Worm (Caenorhabditis elegans) whole organism, L2 larva: ENCODE data around the gene slc-9B.1.

ENCODE experiments used
- F13H6.1 ChIP-seq: sonication (generic microtip); optimal IDR thresholded peaks from 2 replicates; lab custom pipeline; 2016; ENCODE audit warnings: missing genetic modification characterization, missing compliant biosample characterization
- Y55F3AM.14 ChIP-seq: fragments of 200-800 bp; sonication (Bioruptor generic); optimal IDR thresholded peaks from 2 replicates; lab custom pipeline; 2018; ENCODE audit warnings: mild to moderate bottlenecking, missing genetic modification characterization, missing compliant biosample characterization
- alr-1 ChIP-seq: fragments of 150-350 bp; optimal IDR thresholded peaks from 2 replicates; lab custom pipeline; 2014; ENCODE audit warnings: missing biosample characterization, missing genetic modification characterization
- ama-1 ChIP-seq: fragments of 150-350 bp; optimal IDR thresholded peaks from 2 replicates; lab custom pipeline; 2018; ENCODE audit warnings: inconsistent platforms
- blmp-1 ChIP-seq: sonication (generic microtip); optimal IDR thresholded peaks from 2 replicates; lab custom pipeline; 2017; ENCODE audit warnings: missing genetic modification characterization, mild to moderate bottlenecking, missing compliant biosample characterization, antibody characterized with exemption, moderate library complexity; ENCODE audit not compliant: insufficient read depth
- ceh-16 ChIP-seq: fragments of 150-350 bp; optimal IDR thresholded peaks from 2 replicates; lab custom pipeline; 2014; ENCODE audit warnings: missing biosample characterization, missing genetic modification characterization
- ceh-82 ChIP-seq: fragments of 150-350 bp; optimal IDR thresholded peaks from 2 replicates; lab custom pipeline; 2014; ENCODE audit warnings: missing biosample characterization, missing genetic modification characterization
- crh-2 ChIP-seq: sonication (generic microtip); optimal IDR thresholded peaks from 2 replicates; lab custom pipeline; 2017; ENCODE audit warnings: missing biosample characterization, missing genetic modification characterization
- dmd-4 ChIP-seq: sonication (generic microtip); optimal IDR thresholded peaks from 2 replicates; lab custom pipeline; 2017; ENCODE audit warnings: missing biosample characterization, missing genetic modification characterization
- egl-27 ChIP-seq: sonication (generic microtip); optimal IDR thresholded peaks from 3 replicates; lab custom pipeline; 2017; ENCODE audit warnings: missing biosample characterization, missing genetic modification reagents, missing genetic modification characterization
- elt-1 ChIP-seq: fragments of 150-350 bp; optimal IDR thresholded peaks from 2 replicates; lab custom pipeline; 2014; ENCODE audit warnings: missing biosample characterization, missing genetic modification characterization
- elt-3 ChIP-seq: sonication (generic microtip); optimal IDR thresholded peaks from 2 replicates; lab custom pipeline; 2017; ENCODE audit warnings: missing biosample characterization, missing genetic modification characterization
- fos-1 ChIP-seq: fragments of 150-350 bp; optimal IDR thresholded peaks from 2 replicates; lab custom pipeline; 2014; ENCODE audit warnings: missing biosample characterization, missing genetic modification characterization
- gmeb-1 ChIP-seq: fragments of 150-350 bp; optimal IDR thresholded peaks from 2 replicates; lab custom pipeline; 2014; ENCODE audit warnings: missing biosample characterization, missing genetic modification characterization
- lin-11 ChIP-seq: fragments of 150-350 bp; sonication (generic microtip); optimal IDR thresholded peaks from 2 replicates; lab custom pipeline; 2014; ENCODE audit warnings: missing biosample characterization, missing genetic modification characterization, inconsistent platforms, mixed read lengths
- lin-39 ChIP-seq: fragments of 150-350 bp; optimal IDR thresholded peaks from 2 replicates; lab custom pipeline; 2014; ENCODE audit warnings: missing biosample characterization, missing genetic modification reagents, missing genetic modification characterization
- lsy-2 ChIP-seq, 2 experiments: fragments of 150-350 bp in 1 of 2; sonication (generic microtip) in 1 of 2; optimal IDR thresholded peaks; 2 replicates each; lab custom pipeline; 2014 to 2017; ENCODE audit warnings: missing biosample characterization in 2 of 2, missing genetic modification characterization in 2 of 2
- mab-5 ChIP-seq: fragments of 150-350 bp; optimal IDR thresholded peaks from 2 replicates; lab custom pipeline; 2014; ENCODE audit warnings: missing biosample characterization, missing genetic modification characterization
- mdl-1 ChIP-seq, 2 experiments: fragments of 150-350 bp in 1 of 2; sonication (generic microtip) in 1 of 2; optimal IDR thresholded peaks; 2 replicates each; lab custom pipeline; 2017; ENCODE audit warnings: missing biosample characterization in 2 of 2, missing genetic modification characterization in 2 of 2
- nhr-11 ChIP-seq: fragments of 150-350 bp; optimal IDR thresholded peaks from 2 replicates; lab custom pipeline; 2014; ENCODE audit warnings: missing biosample characterization, missing genetic modification characterization
- nhr-12 ChIP-seq: fragments of 150-350 bp; optimal IDR thresholded peaks from 2 replicates; lab custom pipeline; 2014; ENCODE audit warnings: missing biosample characterization, missing genetic modification characterization
- nhr-129 ChIP-seq: fragments of 150-350 bp; optimal IDR thresholded peaks from 2 replicates; lab custom pipeline; 2014; ENCODE audit warnings: missing biosample characterization, missing genetic modification characterization
- nhr-21 ChIP-seq: fragments of 150-350 bp; optimal IDR thresholded peaks from 2 replicates; lab custom pipeline; 2014; ENCODE audit warnings: missing biosample characterization, missing genetic modification characterization
- nhr-23 ChIP-seq: fragments of 150-350 bp; optimal IDR thresholded peaks from 2 replicates; lab custom pipeline; 2014; ENCODE audit warnings: missing biosample characterization, missing genetic modification reagents, missing genetic modification characterization
- nhr-25 ChIP-seq: fragments of 150-350 bp; sonication (generic microtip); optimal IDR thresholded peaks from 3 replicates; lab custom pipeline; 2014; ENCODE audit warnings: missing biosample characterization, missing genetic modification characterization
- nhr-77 ChIP-seq: fragments of 150-350 bp; optimal IDR thresholded peaks from 2 replicates; lab custom pipeline; 2014; ENCODE audit warnings: missing biosample characterization, missing genetic modification characterization
- peb-1 ChIP-seq: fragments of 150-350 bp; optimal IDR thresholded peaks from 2 replicates; lab custom pipeline; 2014; ENCODE audit warnings: missing biosample characterization, missing genetic modification characterization
- sem-4 ChIP-seq: fragments of 150-350 bp; optimal IDR thresholded peaks from 2 replicates; lab custom pipeline; 2014; ENCODE audit warnings: missing biosample characterization, missing genetic modification reagents, missing genetic modification characterization
- skn-1 ChIP-seq: sonication (generic microtip); optimal IDR thresholded peaks from 2 replicates; lab custom pipeline; 2017; ENCODE audit warnings: missing biosample characterization, missing genetic modification characterization
- sma-3 ChIP-seq: sonication (generic microtip); optimal IDR thresholded peaks from 2 replicates; lab custom pipeline; 2016; ENCODE audit warnings: missing genetic modification reagents, missing genetic modification characterization, missing compliant biosample characterization
- sma-9 ChIP-seq, 2 experiments: fragments of 150-350 bp in 1 of 2; sonication (generic microtip) in 1 of 2; optimal IDR thresholded peaks; 2 replicates each; lab custom pipeline; 2014 to 2016; ENCODE audit warnings: missing genetic modification characterization in 2 of 2, mild to moderate bottlenecking in 1 of 2, missing biosample characterization in 1 of 2, missing compliant biosample characterization in 1 of 2, missing genetic modification reagents in 1 of 2, moderate library complexity in 1 of 2
- unc-62 ChIP-seq: fragments of 150-350 bp; optimal IDR thresholded peaks from 2 replicates; lab custom pipeline; 2014; ENCODE audit warnings: missing biosample characterization, missing genetic modification reagents, missing genetic modification characterization
- ztf-1 ChIP-seq: fragments of 200-800 bp; sonication (Bioruptor generic); conservative IDR thresholded peaks from 2 replicates; pipeline ENCODE4 v1.3.6; 2022; ENCODE audit warnings: missing genetic modification characterization, missing compliant biosample characterization
- ztf-11 ChIP-seq: sonication (generic microtip); optimal IDR thresholded peaks from 2 replicates; lab custom pipeline; 2017; ENCODE audit warnings: missing biosample characterization, missing genetic modification characterization

The slc-9B.1 gene

DNA sequence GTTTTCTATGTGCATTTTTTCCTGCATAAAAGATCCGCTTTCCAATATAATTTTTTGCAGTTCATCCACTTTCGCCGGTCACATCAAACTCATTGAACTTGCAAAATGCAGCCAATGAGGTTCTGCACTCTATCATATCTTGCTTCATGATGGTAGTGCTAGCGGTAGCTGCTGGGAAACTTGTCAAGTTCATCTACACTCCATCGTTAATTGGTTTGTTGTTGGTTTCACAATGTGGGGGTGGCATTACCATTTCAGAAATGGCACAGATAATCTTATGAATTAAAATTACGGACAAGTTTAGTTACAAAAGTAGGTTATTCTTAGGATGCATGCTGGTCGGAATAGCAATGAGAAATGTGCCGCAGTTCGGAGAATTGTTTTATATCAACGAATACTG is 4.9 kb upstream of the slc-9B.1 start:
- TF ChIP-seq ceh-82 (tag; lab: Kevin White, UChicago), result no peak
- no peak for TF ChIP-seq lsy-2 (tag; optimal IDR thresholded peaks at IDR 0.05; lab: Kevin White, UChicago)

DNA sequence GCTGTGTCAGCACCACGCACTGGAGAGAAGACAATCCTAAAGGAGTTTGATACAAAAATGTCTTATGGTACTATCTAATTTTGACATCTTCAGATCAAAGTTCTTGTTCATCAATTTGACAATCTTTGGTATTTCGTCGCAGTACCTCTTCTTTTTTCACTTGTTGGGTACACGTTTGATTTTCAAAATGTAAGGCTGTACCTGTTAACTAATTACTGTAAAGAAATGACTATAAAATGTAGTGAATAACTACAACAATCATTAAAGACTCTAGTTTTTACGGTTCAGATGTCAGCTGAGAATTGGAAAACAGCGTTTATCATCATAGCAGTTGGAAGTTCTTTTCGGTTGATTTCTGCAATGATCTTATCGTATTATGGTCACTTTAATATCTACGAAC is 2.3 kb upstream of the slc-9B.1 start:
- TF ChIP-seq ama-1 (lab: Kevin White, UChicago) (no peak), ztf-1 (no peak), nhr-21 (tag; lab: Kevin White, UChicago) (no peak), sma-3 (GFP tag; lab: Kevin White, UChicago) (no peak), blmp-1 (tag; lab: Kevin White, UChicago) (no peak), ceh-82 (tag; lab: Kevin White, UChicago) (no peak), sma-9 (GFP tag; optimal IDR thresholded peaks at IDR 0.05; lab: Kevin White, UChicago) (no peak), sma-9 (tag; optimal IDR thresholded peaks at IDR 0.05; lab: Kevin White, UChicago) (no peak), nhr-77 (tag; lab: Kevin White, UChicago) (no peak), lin-11 (tag; lab: Kevin White, UChicago) (no peak), Y55F3AM.14 (no peak), lin-39 (no peak)

ce11 chrX:10285634-10286033 is 6.2 kb downstream of the slc-9B.1 start, which contains the start of gene npr-6:
Gene npr-6 (minus strand): TSS chrX:10285734.
- TF ChIP-seq nhr-21 (tag; lab: Kevin White, UChicago), result no peak
- no peak for TF ChIP-seq lin-39
- TF ChIP-seq ceh-82 (tag; lab: Kevin White, UChicago), result no peak
- TF ChIP-seq egl-27 (tag; lab: Kevin White, UChicago), result no peak
- TF ChIP-seq ztf-1, result no peak
- TF ChIP-seq elt-1 (tag; lab: Kevin White, UChicago), result no peak
- TF ChIP-seq lin-11 (tag; lab: Kevin White, UChicago), result no peak
- no peak for TF ChIP-seq gmeb-1 (tag; lab: Kevin White, UChicago)
- TF ChIP-seq crh-2, result no peak
- TF ChIP-seq Y55F3AM.14, result no peak
- no peak for TF ChIP-seq mdl-1 (tag; optimal IDR thresholded peaks at IDR 0.05; lab: Kevin White, UChicago)
- no peak for TF ChIP-seq mab-5 (tag; lab: Kevin White, UChicago)
- TF ChIP-seq skn-1 (tag; lab: Kevin White, UChicago), result no peak
- TF ChIP-seq sma-3 (GFP tag; lab: Kevin White, UChicago), result no peak
- no peak for TF ChIP-seq dmd-4 (tag; lab: Kevin White, UChicago)
- no peak for TF ChIP-seq nhr-77 (tag; lab: Kevin White, UChicago)
- TF ChIP-seq, all 48 proteins: peak for 0

DNA sequence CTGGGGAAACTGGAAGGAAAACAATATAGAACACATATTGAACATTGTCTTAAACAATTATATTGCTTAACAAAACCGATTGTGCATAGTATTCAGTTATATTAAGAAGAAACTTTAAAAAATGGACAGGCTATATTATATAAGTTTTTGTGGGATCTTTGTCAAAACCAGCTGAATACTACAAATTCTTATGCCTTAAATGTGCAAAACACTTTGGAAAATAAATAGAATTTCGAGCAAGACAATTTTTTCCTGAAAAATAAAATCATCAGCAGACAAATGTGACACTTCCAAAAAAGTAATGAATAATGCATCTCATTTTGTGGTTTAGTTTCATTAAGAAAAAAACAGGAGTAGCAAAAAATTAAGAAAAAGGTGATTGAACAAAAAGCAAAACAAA is 18.0 kb downstream of the slc-9B.1 start:
- TF ChIP-seq ztf-11 (tag; lab: Kevin White, UChicago) (no peak), nhr-12 (tag; lab: Kevin White, UChicago) (no peak), ztf-1 (no peak), F13H6.1 (no peak), nhr-25 (tag; lab: Kevin White, UChicago) (no peak), nhr-129 (tag; lab: Kevin White, UChicago) (no peak), sma-3 (GFP tag; lab: Kevin White, UChicago) (no peak), nhr-11 (tag; lab: Kevin White, UChicago) (no peak), nhr-21 (tag; lab: Kevin White, UChicago) (no peak), unc-62 (no peak), crh-2 (no peak), peb-1 (no peak), sma-9 (GFP tag; optimal IDR thresholded peaks at IDR 0.05; lab: Kevin White, UChicago) (no peak), sma-9 (tag; optimal IDR thresholded peaks at IDR 0.05; lab: Kevin White, UChicago) (no peak), skn-1 (tag; lab: Kevin White, UChicago) (no peak), sem-4 (no peak), nhr-23 (tag; lab: Kevin White, UChicago) (no peak), alr-1 (no peak)

DNA sequence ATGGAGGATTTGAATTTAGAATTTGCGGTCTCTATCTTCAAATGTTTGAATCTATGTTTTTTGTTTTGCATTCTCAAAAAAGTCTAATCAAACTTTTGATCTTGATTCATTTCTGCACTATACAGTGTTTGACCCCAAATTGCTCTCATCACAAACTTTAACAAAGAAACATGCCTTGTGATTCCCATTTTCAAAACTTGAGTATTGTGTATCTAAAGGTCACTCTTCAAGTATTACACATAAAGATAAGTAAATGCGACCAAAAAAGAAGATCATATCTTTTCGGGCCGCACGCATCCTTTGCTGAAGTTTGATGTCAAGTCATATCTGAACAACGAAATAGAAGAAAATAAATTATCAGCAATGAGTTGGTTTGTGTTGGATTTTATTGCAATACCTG is 22.5 kb downstream of the slc-9B.1 start:
- TF ChIP-seq crh-2, result peak; percentile 11
- TF ChIP-seq ceh-16, result peak; percentile 75
- TF ChIP-seq sma-9 (GFP tag; optimal IDR thresholded peaks at IDR 0.05; lab: Kevin White, UChicago), result peak; percentile 49
- no peak for TF ChIP-seq sma-9 (tag; optimal IDR thresholded peaks at IDR 0.05; lab: Kevin White, UChicago)
- no peak for TF ChIP-seq ama-1 (lab: Kevin White, UChicago)
- TF ChIP-seq nhr-25 (tag; lab: Kevin White, UChicago), result peak; percentile 88
- TF ChIP-seq blmp-1 (tag; lab: Kevin White, UChicago), result peak; percentile 62
- TF ChIP-seq elt-3 (tag; lab: Kevin White, UChicago), result no peak
- peak; percentile 13 for TF ChIP-seq fos-1 (tag; lab: Kevin White, UChicago)
- TF ChIP-seq lin-11 (tag; lab: Kevin White, UChicago), result no peak
- no peak for TF ChIP-seq peb-1
- peak; percentile 3 for TF ChIP-seq egl-27 (tag; lab: Kevin White, UChicago)
